Worm (Caenorhabditis elegans) whole organism, early embryonic: Measurements from ENCODE around the gene C54C6.4.

ENCODE experiments used
- B0310.2 ChIP-seq: sonication (generic microtip); optimal IDR thresholded peaks from 2 replicates; lab custom pipeline; 2016; ENCODE audit warnings: mild to moderate bottlenecking, missing genetic modification characterization, missing compliant biosample characterization
- F13C5.2 ChIP-seq: sonication (generic microtip); optimal IDR thresholded peaks from 2 replicates; lab custom pipeline; 2017; ENCODE audit warnings: mild to moderate bottlenecking, missing genetic modification characterization, inconsistent platforms, missing compliant biosample characterization
- aly-1 ChIP-seq: sonication (generic microtip); optimal IDR thresholded peaks from 2 replicates; lab custom pipeline; 2016; ENCODE audit warnings: missing genetic modification characterization, missing compliant biosample characterization
- ama-1 ChIP-seq: fragments of 150-350 bp; optimal IDR thresholded peaks from 2 replicates; lab custom pipeline; 2014
- ceh-13 ChIP-seq: fragments of 200-800 bp; sonication (Bioruptor generic); optimal IDR thresholded peaks from 2 replicates; lab custom pipeline; 2018; ENCODE audit warnings: mild to moderate bottlenecking, missing genetic modification characterization, missing compliant biosample characterization
- ceh-36 ChIP-seq: sonication (generic microtip); optimal IDR thresholded peaks from 2 replicates; lab custom pipeline; 2016; ENCODE audit warnings: missing genetic modification characterization, inconsistent platforms, missing compliant biosample characterization
- ets-7 ChIP-seq: sonication (generic microtip); optimal IDR thresholded peaks from 2 replicates; lab custom pipeline; 2016; ENCODE audit warnings: missing genotype, missing genetic modification characterization, missing compliant biosample characterization
- flt-1 ChIP-seq: fragments of 200-800 bp; sonication (Bioruptor generic); IDR thresholded peaks from 2 replicates; pipeline ENCODE4 v1.3.6; 2022; ENCODE audit warnings: missing genetic modification characterization, missing compliant biosample characterization
- hmbx-1 ChIP-seq: sonication (generic microtip); optimal IDR thresholded peaks from 2 replicates; lab custom pipeline; 2016; ENCODE audit warnings: mild to moderate bottlenecking, missing genetic modification characterization, missing compliant biosample characterization
- hmg-4 ChIP-seq: fragments of 200-800 bp; sonication (Bioruptor generic); optimal IDR thresholded peaks from 2 replicates; lab custom pipeline; 2018; ENCODE audit warnings: mild to moderate bottlenecking, missing genetic modification characterization, missing compliant biosample characterization
- hnd-1 ChIP-seq: sonication (generic microtip); optimal IDR thresholded peaks from 2 replicates; lab custom pipeline; 2016; ENCODE audit warnings: missing genetic modification characterization, missing compliant biosample characterization
- pes-1 ChIP-seq: fragments of 200-800 bp; sonication (Bioruptor generic); IDR thresholded peaks from 2 replicates; pipeline ENCODE4 v1.3.6; 2022; ENCODE audit warnings: missing genetic modification reagents, missing genetic modification characterization, missing compliant biosample characterization
- scrt-1 ChIP-seq: fragments of 200-800 bp; sonication (Bioruptor generic); IDR thresholded peaks from 2 replicates; pipeline ENCODE4 v1.3.6; 2022; ENCODE audit warnings: missing genetic modification characterization, missing compliant biosample characterization
- sea-1 ChIP-seq: fragments of 200-800 bp; sonication (Bioruptor generic); conservative IDR thresholded peaks from 2 replicates; pipeline ENCODE4 v1.3.6; 2022; ENCODE audit warnings: missing genetic modification characterization, missing compliant biosample characterization
- tbx-11 ChIP-seq: fragments of 200-800 bp; sonication (Bioruptor generic); IDR thresholded peaks from 2 replicates; pipeline ENCODE4 v1.3.6; 2022; ENCODE audit warnings: missing genetic modification characterization, missing compliant biosample characterization
- tbx-37 ChIP-seq: fragments of 200-800 bp; sonication (Bioruptor generic); conservative IDR thresholded peaks from 2 replicates; pipeline ENCODE4 v1.3.6; 2022; ENCODE audit warnings: missing genetic modification reagents, missing genetic modification characterization, missing compliant biosample characterization
- tra-4 ChIP-seq: sonication (generic microtip); optimal IDR thresholded peaks from 2 replicates; lab custom pipeline; 2017; ENCODE audit warnings: missing genetic modification characterization, missing compliant biosample characterization

The C54C6.4 gene

DNA sequence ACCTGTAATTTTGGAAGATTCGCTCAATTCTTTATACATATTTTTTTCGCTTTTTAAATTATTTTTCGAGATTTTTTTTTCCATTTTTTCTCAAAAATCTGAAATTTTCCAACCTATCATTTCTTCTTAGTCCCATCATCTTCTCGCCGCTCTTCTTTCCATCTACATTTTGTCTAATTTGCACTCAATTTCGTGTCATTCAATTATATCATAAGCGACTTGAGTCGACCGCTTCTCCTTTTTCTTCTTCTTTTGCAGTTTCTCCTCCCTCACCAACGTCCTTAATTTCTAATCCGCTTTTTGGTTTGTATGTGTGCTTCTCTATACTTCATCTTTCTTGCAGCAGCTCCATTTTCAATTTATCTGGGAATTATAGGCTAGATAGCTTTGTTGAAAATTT, 34.7 kb downstream of the C54C6.4 start:
- no peak for TF ChIP-seq hmg-4 (GFP tag; lab: Kevin White, UChicago)
- TF ChIP-seq B0310.2 (tag; lab: Kevin White, UChicago), result no peak
- no peak for TF ChIP-seq hmbx-1 (tag; lab: Kevin White, UChicago)
- no peak for TF ChIP-seq hnd-1 (tag; lab: Kevin White, UChicago)
- TF ChIP-seq tbx-11 (GFP tag; lab: Robert Waterston, UW), result no peak
- TF ChIP-seq aly-1, result no peak
- TF ChIP-seq F13C5.2 (tag; lab: Kevin White, UChicago), result no peak
- no peak for TF ChIP-seq pes-1 (GFP tag; lab: Robert Waterston, UW)
- no peak for TF ChIP-seq tra-4
- no peak for TF ChIP-seq ceh-13 (GFP tag; lab: Kevin White, UChicago)
- no peak for TF ChIP-seq ceh-36 (tag; lab: Kevin White, UChicago)

DNA sequence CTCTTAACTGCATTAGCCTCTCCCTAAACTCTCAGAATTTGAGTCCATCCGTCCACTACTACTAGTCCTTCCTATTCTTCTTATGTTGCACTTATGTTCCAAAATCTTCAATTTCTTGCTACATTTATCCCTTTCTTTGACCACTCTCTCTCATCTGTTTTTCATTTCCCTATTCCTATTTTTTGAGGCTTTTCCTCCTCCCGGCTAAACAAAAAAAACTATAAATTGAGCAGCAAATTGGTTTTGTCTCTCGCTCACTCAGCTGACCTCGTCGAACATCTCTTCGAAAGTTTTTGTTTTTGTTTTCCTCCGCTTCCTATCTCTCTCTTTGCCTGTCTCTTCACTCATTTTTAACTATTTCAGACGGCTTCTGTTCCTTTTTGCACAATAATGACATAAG, 36.9 kb downstream of the C54C6.4 start, which contains the start of gene ptp-1:
TSS of gene ptp-1 (plus strand) at position 358 of the 400 bp plus-strand sequence.
- TF ChIP-seq ceh-36 (tag; lab: Kevin White, UChicago) (no peak), aly-1 (no peak), sea-1 (GFP tag; lab: Robert Waterston, UW) (no peak), pes-1 (GFP tag; lab: Robert Waterston, UW) (no peak), hmbx-1 (tag; lab: Kevin White, UChicago) (no peak), tbx-37 (GFP tag; lab: Robert Waterston, UW) (no peak), B0310.2 (tag; lab: Kevin White, UChicago) (no peak), tbx-11 (GFP tag; lab: Robert Waterston, UW) (no peak), flt-1 (GFP tag; lab: Robert Waterston, UW) (no peak), scrt-1 (GFP tag; lab: Robert Waterston, UW) (no peak), ets-7 (no peak), F13C5.2 (tag; lab: Kevin White, UChicago) (no peak), tra-4 (no peak), hmg-4 (GFP tag; lab: Kevin White, UChicago) (no peak), ceh-13 (GFP tag; lab: Kevin White, UChicago) (no peak), ama-1 (no peak)

DNA sequence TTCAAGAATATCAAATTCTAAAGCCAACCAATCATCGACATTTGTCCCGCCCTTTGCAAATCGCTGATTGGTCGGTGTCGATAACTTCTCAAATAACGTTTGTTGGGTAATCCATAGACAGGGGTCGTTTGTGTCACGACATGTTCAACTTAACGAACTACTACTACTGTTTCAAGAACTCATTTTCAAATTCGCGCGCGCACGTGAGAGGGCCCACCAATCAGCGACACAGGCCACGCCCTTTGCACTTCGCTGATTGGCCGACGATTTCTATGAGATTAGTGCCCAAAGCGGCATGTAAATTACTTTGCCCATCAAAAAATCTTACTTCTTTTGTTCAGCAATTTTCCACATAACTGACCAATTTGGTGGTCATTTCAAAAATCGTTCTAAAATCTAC, 41.2 kb downstream of the C54C6.4 start:
- TF ChIP-seq ama-1, result no peak
- TF ChIP-seq tbx-11 (GFP tag; lab: Robert Waterston, UW), result no peak
- TF ChIP-seq hmg-4 (GFP tag; lab: Kevin White, UChicago), result no peak
- TF ChIP-seq pes-1 (GFP tag; lab: Robert Waterston, UW), result no peak
- no peak for TF ChIP-seq flt-1 (GFP tag; lab: Robert Waterston, UW)
- TF ChIP-seq scrt-1 (GFP tag; lab: Robert Waterston, UW), result no peak
- TF ChIP-seq ets-7, result no peak
- TF ChIP-seq tbx-37 (GFP tag; lab: Robert Waterston, UW), result no peak
- TF ChIP-seq F13C5.2 (tag; lab: Kevin White, UChicago), result no peak

DNA sequence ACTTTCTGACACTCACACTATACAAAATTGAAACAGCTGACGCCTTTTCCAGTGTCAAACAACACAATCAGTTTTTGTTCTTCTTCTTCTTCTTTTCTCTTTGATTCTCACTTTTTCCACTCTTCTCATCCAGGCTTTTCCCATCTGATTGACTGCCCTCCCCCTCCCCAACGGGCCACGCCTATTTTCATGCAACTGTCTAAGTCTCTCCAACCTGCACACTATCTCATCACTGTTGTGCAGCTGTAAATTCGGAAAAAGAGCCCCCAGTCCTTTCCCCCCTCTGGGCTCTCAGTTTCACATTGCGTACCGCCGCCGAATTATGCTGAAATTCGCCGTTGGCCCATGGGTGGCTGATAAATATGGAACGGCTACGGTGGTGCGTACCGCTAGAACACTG, 47.8 kb downstream of the C54C6.4 start:
- TF ChIP-seq hmg-4 (GFP tag; lab: Kevin White, UChicago), result no peak
- no peak for TF ChIP-seq hnd-1 (tag; lab: Kevin White, UChicago)
- no peak for TF ChIP-seq pes-1 (GFP tag; lab: Robert Waterston, UW)
- TF ChIP-seq hmbx-1 (tag; lab: Kevin White, UChicago), result no peak
- no peak for TF ChIP-seq sea-1 (GFP tag; lab: Robert Waterston, UW)
- TF ChIP-seq tra-4, result no peak
- TF ChIP-seq tbx-11 (GFP tag; lab: Robert Waterston, UW), result no peak
- TF ChIP-seq F13C5.2 (tag; lab: Kevin White, UChicago), result no peak
- no peak for TF ChIP-seq scrt-1 (GFP tag; lab: Robert Waterston, UW)
- no peak for TF ChIP-seq ceh-36 (tag; lab: Kevin White, UChicago)
- no peak for TF ChIP-seq B0310.2 (tag; lab: Kevin White, UChicago)
- no peak for TF ChIP-seq ceh-13 (GFP tag; lab: Kevin White, UChicago)

DNA sequence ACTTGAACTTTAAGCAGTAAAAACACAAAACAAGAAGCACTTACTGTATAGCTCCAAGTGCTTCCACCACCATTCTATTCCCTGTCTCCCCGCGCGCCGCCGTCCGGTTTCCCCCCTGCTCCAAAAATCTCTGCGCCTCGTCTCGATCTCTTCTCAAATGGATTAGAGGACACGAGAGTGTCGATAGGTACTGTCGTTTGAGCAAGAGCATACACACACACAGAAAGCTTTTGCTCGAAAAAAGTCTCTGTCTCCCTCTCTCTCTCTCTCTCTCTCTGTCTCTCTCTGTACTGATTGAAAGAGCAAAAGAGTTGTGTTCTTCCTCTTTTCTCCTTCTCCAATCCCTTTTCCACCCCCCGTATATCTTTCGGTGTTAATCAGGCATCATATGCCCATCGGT, 52.2 kb downstream of the C54C6.4 start:
- TF ChIP-seq tra-4 (no peak), ama-1 (no peak), B0310.2 (tag; lab: Kevin White, UChicago) (no peak), scrt-1 (GFP tag; lab: Robert Waterston, UW) (no peak), F13C5.2 (tag; lab: Kevin White, UChicago) (no peak), aly-1 (no peak)
